Fruit fly (Drosophila melanogaster) whole organism, prepupa: ENCODE measurements around the gene CG14089.

ENCODE experiments used
- CG10631 ChIP-seq: fragments of 200-800 bp; sonication (Bioruptor generic); optimal IDR thresholded peaks from 2 replicates; lab custom pipeline; 2016; ENCODE audit warnings: missing biosample characterization, missing genetic modification characterization
- CG11902 ChIP-seq: fragments of 200-800 bp; sonication (Bioruptor generic); optimal IDR thresholded peaks from 3 replicates; lab custom pipeline; 2016; ENCODE audit warnings: missing biosample characterization, missing genetic modification characterization
- eg ChIP-seq: fragments of 200-800 bp; sonication (Bioruptor generic); IDR thresholded peaks from 3 replicates; pipeline ENCODE4 v1.3.6; 2022; ENCODE audit warnings: missing biosample characterization, missing genetic modification characterization
- fd85E ChIP-seq: fragments of 200-800 bp; sonication (Bioruptor generic); optimal IDR thresholded peaks from 3 replicates; lab custom pipeline; 2016; ENCODE audit warnings: missing biosample characterization, missing genetic modification characterization
- spab ChIP-seq: fragments of 200-800 bp; sonication (Bioruptor generic); optimal IDR thresholded peaks from 2 replicates; lab custom pipeline; 2017; ENCODE audit warnings: missing biosample characterization, mild to moderate bottlenecking, missing genetic modification characterization, missing genetic modification reagents

DNA sequence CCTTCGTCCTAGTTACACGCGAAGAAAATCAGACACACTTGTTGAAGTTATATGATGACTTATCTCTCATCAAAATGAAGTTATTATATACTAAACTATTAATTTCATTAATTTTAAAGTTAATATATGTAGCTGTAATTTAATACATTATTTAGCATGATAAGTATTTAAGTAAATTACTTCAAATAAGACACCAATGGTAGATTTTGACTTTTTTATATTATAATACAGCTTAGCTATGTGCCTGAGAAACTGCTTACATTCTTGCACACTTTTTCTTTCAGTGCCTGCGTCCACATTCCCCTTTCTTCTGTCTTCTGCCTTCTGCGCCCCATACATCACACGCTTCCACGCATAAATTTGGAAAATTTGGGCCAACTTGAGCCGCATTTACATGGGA, 29.0 kb downstream of the CG14089 start:
- TF ChIP-seq CG10631 (GFP tag; lab: Kevin White, UChicago) (no peak), spab (no peak), eg (GFP tag; lab: Robert Waterston, UW) (no peak), fd85E (GFP tag; lab: Kevin White, UChicago) (no peak), CG11902 (GFP tag; lab: Kevin White, UChicago) (no peak)
